Worm (Caenorhabditis elegans) whole organism, L1 larva: ENCODE data around the gene srx-16.

ENCODE experiments used
- ama-1 ChIP-seq: fragments of 150-350 bp; optimal IDR thresholded peaks from 2 replicates; lab custom pipeline; 2014
- ces-1 ChIP-seq: fragments of 150-350 bp; optimal IDR thresholded peaks from 2 replicates; lab custom pipeline; 2014; ENCODE audit warnings: missing biosample characterization, missing genetic modification reagents, missing genetic modification characterization
- egl-13 ChIP-seq: sonication (generic microtip); optimal IDR thresholded peaks from 2 replicates; lab custom pipeline; 2016; ENCODE audit warnings: missing genotype, missing genetic modification reagents, missing genetic modification characterization, missing compliant biosample characterization
- jun-1 ChIP-seq: fragments of 150-350 bp; optimal IDR thresholded peaks from 2 replicates; lab custom pipeline; 2014; ENCODE audit warnings: missing biosample characterization, missing genetic modification reagents, missing genetic modification characterization
- lin-13 ChIP-seq: fragments of 150-350 bp; optimal IDR thresholded peaks from 2 replicates; lab custom pipeline; 2014; ENCODE audit warnings: missing biosample characterization, missing genetic modification reagents, missing genetic modification characterization
- lin-15B ChIP-seq: fragments of 150-350 bp; sonication (generic microtip); optimal IDR thresholded peaks from 3 replicates; lab custom pipeline; 2014; ENCODE audit warnings: missing biosample characterization, missing genetic modification characterization
- lir-3 ChIP-seq: sonication (generic microtip); optimal IDR thresholded peaks from 2 replicates; lab custom pipeline; 2016; ENCODE audit warnings: mild to moderate bottlenecking, missing genetic modification characterization, moderate library complexity, missing compliant biosample characterization; ENCODE audit not compliant: poor library complexity
- mdl-1 ChIP-seq, 2 experiments: fragments of 150-350 bp; optimal IDR thresholded peaks; 2 replicates each; lab custom pipeline; 2014 to 2017; ENCODE audit warnings: missing biosample characterization in 2 of 2, missing genetic modification characterization in 2 of 2, inconsistent platforms in 1 of 2
- nhr-11 ChIP-seq: fragments of 150-350 bp; optimal IDR thresholded peaks from 2 replicates; lab custom pipeline; 2014; ENCODE audit warnings: missing biosample characterization, missing genetic modification characterization
- pag-3 ChIP-seq: sonication (generic microtip); optimal IDR thresholded peaks from 2 replicates; lab custom pipeline; 2017; ENCODE audit warnings: missing genetic modification characterization, mild to moderate bottlenecking, missing compliant biosample characterization, antibody characterized with exemption, borderline replicate concordance; ENCODE audit not compliant: insufficient read depth
- rnt-1 ChIP-seq: sonication (generic microtip); optimal IDR thresholded peaks from 2 replicates; lab custom pipeline; 2016; ENCODE audit warnings: mild to moderate bottlenecking, missing genetic modification characterization, moderate library complexity, missing compliant biosample characterization
- unc-62 ChIP-seq: fragments of 150-350 bp; optimal IDR thresholded peaks from 2 replicates; lab custom pipeline; 2014; ENCODE audit warnings: missing biosample characterization, missing genetic modification reagents, missing genetic modification characterization

DNA sequence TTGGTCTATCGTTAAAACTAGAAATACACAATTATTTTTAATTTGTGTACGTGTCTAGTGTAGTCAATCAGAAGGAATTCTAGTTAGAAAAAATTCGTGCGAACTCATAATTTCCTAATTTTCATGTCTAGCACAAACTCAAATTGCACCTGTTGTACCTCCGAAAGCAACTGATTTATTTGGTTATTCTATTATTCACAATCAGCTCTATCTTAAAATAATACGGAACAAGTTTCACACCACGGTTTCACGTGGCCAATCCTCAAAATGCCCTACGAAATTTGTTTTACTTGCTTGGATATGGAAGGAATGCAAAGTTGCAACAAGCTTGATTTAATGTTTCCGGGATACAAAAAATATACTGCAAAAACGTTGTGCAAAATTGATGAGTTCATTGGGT, 36.5 kb downstream of the srx-16 start, which contains the start of gene srw-127:
- TF ChIP-seq nhr-11 (tag; lab: Kevin White, UChicago) (no peak), jun-1 (tag; lab: Kevin White, UChicago) (no peak), mdl-1 (tag; optimal IDR thresholded peaks at IDR 0.05; lab: Kevin White, UChicago) (no peak), ces-1 (GFP tag; lab: Kevin White, UChicago) (no peak), unc-62 (GFP tag; lab: Kevin White, UChicago) (no peak), lin-13 (GFP tag; lab: Kevin White, UChicago) (no peak), pag-3 (tag; lab: Kevin White, UChicago) (no peak), egl-13 (tag; lab: Kevin White, UChicago) (no peak), lin-15B (tag; lab: Kevin White, UChicago) (no peak), ama-1 (lab: Kevin White, UChicago) (no peak), lir-3 (tag; lab: Kevin White, UChicago) (no peak), rnt-1 (tag; lab: Kevin White, UChicago) (no peak)
